Fruit fly (Drosophila melanogaster): ENCODE results near the gene mat.
"Not testable (repeated sequence)": the region's sequence is repeated elsewhere in the genome, so short reads cannot be mapped to it uniquely, and the experiment has no call there.

mat gene

DNA sequence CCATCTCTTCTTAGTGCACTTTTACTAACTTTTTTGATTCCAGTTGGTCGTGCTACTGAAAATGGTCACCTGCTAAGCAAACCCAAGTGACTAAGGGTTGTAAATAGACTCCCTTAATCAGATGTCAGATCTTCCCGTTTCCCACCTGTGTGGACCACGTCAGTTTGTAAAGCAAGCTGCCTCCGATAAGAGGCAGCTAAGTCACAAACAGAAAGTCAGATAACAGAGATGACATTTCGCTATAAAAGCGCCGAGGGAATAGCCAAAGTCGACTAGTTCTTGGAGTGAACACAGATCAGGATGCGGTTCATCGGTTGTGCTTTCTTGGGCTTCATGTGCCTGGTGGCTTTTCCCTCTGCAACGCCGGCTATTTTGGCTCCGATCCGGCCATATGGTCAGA lies at the start of gene mat:
Gene mat (plus strand): TSS at position 301 of the 400 bp plus-strand sequence.
- TF ChIP-seq Hr96 (GFP tag; optimal IDR thresholded peaks at IDR 0.05) (no peak), CG1620 (GFP tag; optimal IDR thresholded peaks at IDR 0.05) (no peak), CG33017 (tag; optimal IDR thresholded peaks at IDR 0.05) (no peak), CG11617 (GFP tag; optimal IDR thresholded peaks at IDR 0.05) (no peak), Mnt (GFP tag; optimal IDR thresholded peaks at IDR 0.05) (no peak), CG12768 (GFP tag; optimal IDR thresholded peaks at IDR 0.05) (no peak), cic (GFP tag; optimal IDR thresholded peaks at IDR 0.05) (no peak), tj (GFP tag; optimal IDR thresholded peaks at IDR 0.05) (no peak), bab1 (GFP tag; optimal IDR thresholded peaks at IDR 0.05) (no peak), kay (GFP tag; ENCODE audit: borderline replicate concordance) (no peak), cnc (optimal IDR thresholded peaks at IDR 0.05) (no peak), Clk (GFP tag; optimal IDR thresholded peaks at IDR 0.05) (no peak), CG14711 (tag; optimal IDR thresholded peaks at IDR 0.05) (no peak), CG7045 (GFP tag; optimal IDR thresholded peaks at IDR 0.05) (no peak), CG7101 (tag; optimal IDR thresholded peaks at IDR 0.05) (no peak), pad (GFP tag; optimal IDR thresholded peaks at IDR 0.05) (no peak), ovo (GFP tag; optimal IDR thresholded peaks at IDR 0.05) (no peak), toe (GFP tag; optimal IDR thresholded peaks at IDR 0.05) (no peak)

- TF ChIP-seq CG11617 (GFP tag; optimal IDR thresholded peaks at IDR 0.05) = peak; percentile 10
- peak; percentile 8 for TF ChIP-seq Mnt (GFP tag; optimal IDR thresholded peaks at IDR 0.05)
- peak; percentile 81 for TF ChIP-seq CG14711 (tag; optimal IDR thresholded peaks at IDR 0.05)
- TF ChIP-seq kay (GFP tag; ENCODE audit: borderline replicate concordance) = no peak
- peak; percentile 92 for TF ChIP-seq pad (GFP tag; optimal IDR thresholded peaks at IDR 0.05)
- peak; percentile 83 for TF ChIP-seq CG7045 (GFP tag; optimal IDR thresholded peaks at IDR 0.05)
- TF ChIP-seq bab1 (GFP tag; optimal IDR thresholded peaks at IDR 0.05) = no peak
- TF ChIP-seq cnc (optimal IDR thresholded peaks at IDR 0.05) = no peak
- TF ChIP-seq toe (GFP tag; optimal IDR thresholded peaks at IDR 0.05) = peak; percentile 93
- TF ChIP-seq CG33017 (tag; optimal IDR thresholded peaks at IDR 0.05) = peak; percentile 87
- TF ChIP-seq Crg-1 (GFP tag; optimal IDR thresholded peaks at IDR 0.05) = no peak
- no peak for TF ChIP-seq cic (GFP tag; optimal IDR thresholded peaks at IDR 0.05)
- peak; percentile 91 for TF ChIP-seq CG12768 (GFP tag; optimal IDR thresholded peaks at IDR 0.05)
- peak; percentile 85 for TF ChIP-seq CG7101 (tag; optimal IDR thresholded peaks at IDR 0.05)
- peak; percentile 82 for TF ChIP-seq Clk (GFP tag; optimal IDR thresholded peaks at IDR 0.05)
- TF ChIP-seq CG1620 (GFP tag; optimal IDR thresholded peaks at IDR 0.05) = no peak
- TF ChIP-seq Hr96 (GFP tag; optimal IDR thresholded peaks at IDR 0.05) = peak; percentile 88
- peak; percentile 84 for TF ChIP-seq CG5204 (GFP tag; optimal IDR thresholded peaks at IDR 0.05)
- TF ChIP-seq tj (GFP tag; optimal IDR thresholded peaks at IDR 0.05) = no peak
- TF ChIP-seq ovo (GFP tag; optimal IDR thresholded peaks at IDR 0.05) = no peak
Measured at dm6 chr3L:857063-858015, 45.4 kb upstream of the mat start, which contains the start of gene dpr20. Gene dpr20 (minus strand): TSS chr3L:857248.

DNA sequence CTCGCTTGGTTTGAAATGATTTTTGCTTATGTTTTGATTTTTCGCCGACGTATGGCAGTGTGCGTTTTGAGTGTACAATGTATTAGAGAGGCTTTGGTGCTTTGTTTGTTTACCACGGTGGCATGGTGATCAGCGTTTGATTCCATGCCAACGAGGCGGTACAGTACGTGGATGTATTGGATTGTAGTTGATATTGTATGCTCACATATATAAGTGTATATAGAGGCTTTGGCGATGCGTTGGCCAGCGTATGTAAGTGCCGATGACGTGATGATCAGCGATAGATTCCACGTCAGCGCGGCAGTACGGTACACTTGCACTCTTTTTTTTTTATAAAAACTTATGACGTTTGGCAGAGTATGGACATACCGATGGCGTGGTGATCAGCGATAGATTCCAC lies 37.6 kb upstream of the mat start, which contains the start of gene CG12502:
Gene CG12502 (plus strand): TSS at position 301 of the 400 bp plus-strand sequence.
- not testable (repeated sequence) for TF ChIP-seq kay (GFP tag; ENCODE audit: borderline replicate concordance); pad (GFP tag; optimal IDR thresholded peaks at IDR 0.05); CG14711 (tag; optimal IDR thresholded peaks at IDR 0.05)

DNA sequence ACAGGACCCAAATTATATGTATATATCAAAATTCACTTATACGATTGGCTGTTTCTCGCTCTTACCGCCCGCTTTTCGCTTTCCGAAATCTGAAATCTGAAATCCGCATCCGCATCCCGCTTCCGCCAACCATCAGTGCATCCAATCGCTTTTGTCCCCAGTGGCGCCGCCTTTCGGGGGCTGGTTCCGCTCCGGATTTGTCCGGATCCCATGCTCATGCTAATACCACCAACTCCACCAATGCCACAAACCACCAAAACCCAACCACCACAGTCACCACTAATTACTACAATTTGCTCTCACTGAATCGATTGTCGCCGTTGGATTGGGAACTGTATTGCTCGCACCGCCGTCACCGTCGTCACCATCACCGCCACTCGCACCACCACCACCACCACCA lies 33.9 kb upstream of the mat start:
- no peak for TF ChIP-seq cnc (optimal IDR thresholded peaks at IDR 0.05)
- no peak for TF ChIP-seq kay (GFP tag; ENCODE audit: borderline replicate concordance)
- no peak for TF ChIP-seq CG14711 (tag; optimal IDR thresholded peaks at IDR 0.05)
- TF ChIP-seq Clk (GFP tag; optimal IDR thresholded peaks at IDR 0.05) = no peak
- no peak for TF ChIP-seq tj (GFP tag; optimal IDR thresholded peaks at IDR 0.05)
- TF ChIP-seq cic (GFP tag; optimal IDR thresholded peaks at IDR 0.05) = no peak
- no peak for TF ChIP-seq Crg-1 (GFP tag; optimal IDR thresholded peaks at IDR 0.05)
- no peak for TF ChIP-seq bab1 (GFP tag; optimal IDR thresholded peaks at IDR 0.05)
- no peak for TF ChIP-seq CG12768 (GFP tag; optimal IDR thresholded peaks at IDR 0.05)
- TF ChIP-seq toe (GFP tag; optimal IDR thresholded peaks at IDR 0.05) = no peak

dm6 chr3L:871713-872112 lies 31.0 kb upstream of the mat start, which contains the start of gene Usp10:
Gene Usp10 (plus strand): TSS chr3L:871899.
- no peak for TF ChIP-seq Clk (GFP tag; optimal IDR thresholded peaks at IDR 0.05)
- TF ChIP-seq CG14711 (tag; optimal IDR thresholded peaks at IDR 0.05) = peak; percentile 99
- no peak for TF ChIP-seq CG1620 (GFP tag; optimal IDR thresholded peaks at IDR 0.05)
- no peak for TF ChIP-seq CG7045 (GFP tag; optimal IDR thresholded peaks at IDR 0.05)
- no peak for TF ChIP-seq ovo (GFP tag; optimal IDR thresholded peaks at IDR 0.05)
- peak; percentile 53 for TF ChIP-seq tj (GFP tag; optimal IDR thresholded peaks at IDR 0.05)
- no peak for TF ChIP-seq CG11617 (GFP tag; optimal IDR thresholded peaks at IDR 0.05)
- no peak for TF ChIP-seq CG7101 (tag; optimal IDR thresholded peaks at IDR 0.05)
- TF ChIP-seq CG12768 (GFP tag; optimal IDR thresholded peaks at IDR 0.05) = no peak
- no peak for TF ChIP-seq kay (GFP tag; ENCODE audit: borderline replicate concordance)
- peak; percentile 19 for TF ChIP-seq bab1 (GFP tag; optimal IDR thresholded peaks at IDR 0.05)
- peak; percentile 48 for TF ChIP-seq Mnt (GFP tag; optimal IDR thresholded peaks at IDR 0.05)
- TF ChIP-seq Hr96 (GFP tag; optimal IDR thresholded peaks at IDR 0.05) = no peak
- TF ChIP-seq cnc (optimal IDR thresholded peaks at IDR 0.05) = peak; percentile 60 to 92
- no peak for TF ChIP-seq pad (GFP tag; optimal IDR thresholded peaks at IDR 0.05)
- TF ChIP-seq CG5204 (GFP tag; optimal IDR thresholded peaks at IDR 0.05) = no peak
- no peak for TF ChIP-seq Crg-1 (GFP tag; optimal IDR thresholded peaks at IDR 0.05)
- TF ChIP-seq toe (GFP tag; optimal IDR thresholded peaks at IDR 0.05) = no peak
- TF ChIP-seq CG33017 (tag; optimal IDR thresholded peaks at IDR 0.05) = no peak
- peak; percentile 43 for TF ChIP-seq cic (GFP tag; optimal IDR thresholded peaks at IDR 0.05)
